Worm (Caenorhabditis elegans) whole organism, L2 larva: ENCODE measurements around the gene sec-10.

Experiments used
- R02D3.7 ChIP-seq: fragments of 150-350 bp; optimal IDR thresholded peaks from 2 replicates; lab custom pipeline; 2014; ENCODE audit warnings: missing biosample characterization, missing genetic modification characterization
- ZK546.5 ChIP-seq: sonication (generic microtip); optimal IDR thresholded peaks from 2 replicates; lab custom pipeline; 2017; ENCODE audit warnings: missing biosample characterization, missing genetic modification characterization
- ama-1 ChIP-seq: fragments of 150-350 bp; optimal IDR thresholded peaks from 2 replicates; lab custom pipeline; 2018; ENCODE audit warnings: inconsistent platforms
- ceh-16 ChIP-seq: fragments of 150-350 bp; optimal IDR thresholded peaks from 2 replicates; lab custom pipeline; 2014; ENCODE audit warnings: missing biosample characterization, missing genetic modification characterization
- egl-27 ChIP-seq: sonication (generic microtip); optimal IDR thresholded peaks from 3 replicates; lab custom pipeline; 2017; ENCODE audit warnings: missing biosample characterization, missing genetic modification reagents, missing genetic modification characterization
- lin-13 ChIP-seq: fragments of 150-350 bp; optimal IDR thresholded peaks from 2 replicates; lab custom pipeline; 2014; ENCODE audit warnings: missing biosample characterization, missing genetic modification reagents, missing genetic modification characterization
- lin-39 ChIP-seq: fragments of 150-350 bp; optimal IDR thresholded peaks from 2 replicates; lab custom pipeline; 2014; ENCODE audit warnings: missing biosample characterization, missing genetic modification reagents, missing genetic modification characterization
- lsy-2 ChIP-seq, 2 experiments: fragments of 150-350 bp in 1 of 2; sonication (generic microtip) in 1 of 2; optimal IDR thresholded peaks; 2 replicates each; lab custom pipeline; 2014 to 2017; ENCODE audit warnings: missing biosample characterization in 2 of 2, missing genetic modification characterization in 2 of 2
- nhr-11 ChIP-seq: fragments of 150-350 bp; optimal IDR thresholded peaks from 2 replicates; lab custom pipeline; 2014; ENCODE audit warnings: missing biosample characterization, missing genetic modification characterization
- snpc-4 ChIP-seq: fragments of 150-350 bp; optimal IDR thresholded peaks from 2 replicates; lab custom pipeline; 2014; ENCODE audit warnings: missing biosample characterization, missing genetic modification characterization
- unc-62 ChIP-seq: fragments of 150-350 bp; optimal IDR thresholded peaks from 2 replicates; lab custom pipeline; 2014; ENCODE audit warnings: missing biosample characterization, missing genetic modification reagents, missing genetic modification characterization
- zag-1 ChIP-seq: fragments of 150-350 bp; optimal IDR thresholded peaks from 2 replicates; lab custom pipeline; 2014; ENCODE audit warnings: missing biosample characterization, missing genetic modification characterization
- ztf-1 ChIP-seq: fragments of 200-800 bp; sonication (Bioruptor generic); conservative IDR thresholded peaks from 2 replicates; pipeline ENCODE4 v1.3.6; 2022; ENCODE audit warnings: missing genetic modification characterization, missing compliant biosample characterization
- ztf-11 ChIP-seq: sonication (generic microtip); optimal IDR thresholded peaks from 2 replicates; lab custom pipeline; 2017; ENCODE audit warnings: missing biosample characterization, missing genetic modification characterization

ce11 chrIV:7790801-7791588, 8.7 kb upstream of the sec-10 start, which contains the start of gene rsp-6:
- peak; percentile 4 for TF ChIP-seq R02D3.7 (tag; lab: Kevin White, UChicago)
- peak; percentile 67 for TF ChIP-seq ama-1 (lab: Kevin White, UChicago)
- TF ChIP-seq lin-13 (GFP tag; lab: Kevin White, UChicago): peak; percentile 93
- TF ChIP-seq egl-27 (tag; lab: Kevin White, UChicago): peak; percentile 18
- TF ChIP-seq ZK546.5 (tag; lab: Kevin White, UChicago): peak; percentile 66
- TF ChIP-seq snpc-4 (tag; lab: Kevin White, UChicago): peak; percentile 71
- TF ChIP-seq ceh-16: peak; percentile 65
- no peak for TF ChIP-seq unc-62 (GFP tag; lab: Kevin White, UChicago)
- TF ChIP-seq lsy-2 (tag; optimal IDR thresholded peaks at IDR 0.05; lab: Kevin White, UChicago): peak; percentile 96 to 99
- no peak for TF ChIP-seq nhr-11
- TF ChIP-seq lin-39 (tag; lab: Kevin White, UChicago): peak; percentile 55
- TF ChIP-seq zag-1 (tag; lab: Kevin White, UChicago): peak; percentile 36
- no peak for TF ChIP-seq ztf-1 (GFP tag; lab: Robert Waterston, UW)
- TF ChIP-seq ztf-11 (tag; lab: Kevin White, UChicago): no peak
